Worm (Caenorhabditis elegans) whole organism, L1 larva: ENCODE data around the gene W06A11.1.

ENCODE experiments used
- F16B12.6 ChIP-seq: fragments of 150-350 bp; optimal IDR thresholded peaks from 2 replicates; lab custom pipeline; 2014; ENCODE audit warnings: missing biosample characterization, missing genetic modification characterization
- Y116A8C.19 ChIP-seq: sonication (generic microtip); optimal IDR thresholded peaks from 2 replicates; lab custom pipeline; 2016; ENCODE audit warnings: missing compliant biosample characterization, missing genetic modification characterization, borderline replicate concordance
- aly-2 ChIP-seq: fragments of 150-350 bp; optimal IDR thresholded peaks from 2 replicates; lab custom pipeline; 2014; ENCODE audit warnings: missing biosample characterization, missing genetic modification characterization
- dpl-1 ChIP-seq, 3 experiments: fragments of 150-350 bp in 2 of 3; sonication (generic microtip) in 1 of 3; optimal IDR thresholded peaks; 2 replicates each; lab custom pipeline; 2014 to 2017; ENCODE audit warnings: missing biosample characterization in 3 of 3, missing genetic modification characterization in 3 of 3, missing genetic modification reagents in 3 of 3
- efl-1 ChIP-seq, 4 experiments: fragments of 150-350 bp; optimal IDR thresholded peaks in 3 of 4; peaks in 1 of 4; 1 replicate in 1 of 4; 2 replicates in 3 of 4; lab custom pipeline; 2014; ENCODE audit warnings: missing biosample characterization in 2 of 4, missing genetic modification characterization in 2 of 4, missing genetic modification reagents in 2 of 4
- egl-27 ChIP-seq, 2 experiments: fragments of 150-350 bp in 1 of 2; sonication (generic microtip); optimal IDR thresholded peaks; 3 replicates each; lab custom pipeline; 2017 to 2018; ENCODE audit warnings: missing biosample characterization in 2 of 2, missing genetic modification characterization in 2 of 2, missing genetic modification reagents in 2 of 2
- ets-5 ChIP-seq: fragments of 200-800 bp; sonication (Bioruptor generic); IDR thresholded peaks from 2 replicates; pipeline ENCODE4 v1.3.6; 2022; ENCODE audit warnings: missing genetic modification characterization, missing compliant biosample characterization
- fkh-10 ChIP-seq: sonication (generic microtip); optimal IDR thresholded peaks from 2 replicates; lab custom pipeline; 2017; ENCODE audit warnings: missing biosample characterization, missing genetic modification reagents, missing genetic modification characterization
- fkh-8 ChIP-seq: sonication (generic microtip); optimal IDR thresholded peaks from 2 replicates; lab custom pipeline; 2016; ENCODE audit warnings: mild to moderate bottlenecking, missing genetic modification characterization, missing compliant biosample characterization
- grh-1 ChIP-seq: fragments of 200-800 bp; sonication (Bioruptor generic); IDR thresholded peaks from 2 replicates; pipeline ENCODE4 v1.3.6; 2022; ENCODE audit warnings: missing genetic modification reagents, missing genetic modification characterization, missing compliant biosample characterization
- hlh-17 ChIP-seq: fragments of 200-800 bp; sonication (Bioruptor generic); optimal IDR thresholded peaks from 2 replicates; lab custom pipeline; 2018; ENCODE audit warnings: missing genetic modification characterization, mild to moderate bottlenecking, missing compliant biosample characterization, moderate library complexity, borderline replicate concordance
- hpl-2 ChIP-seq: fragments of 150-350 bp; optimal IDR thresholded peaks from 2 replicates; lab custom pipeline; 2014; ENCODE audit warnings: missing biosample characterization, missing genetic modification reagents, missing genetic modification characterization
- irx-1 ChIP-seq: sonication (generic microtip); optimal IDR thresholded peaks from 2 replicates; lab custom pipeline; 2016; ENCODE audit warnings: missing genetic modification characterization, missing compliant biosample characterization
- isw-1 ChIP-seq: fragments of 200-800 bp; sonication (Bioruptor generic); IDR thresholded peaks from 2 replicates; pipeline ENCODE4 v1.3.6; 2022; ENCODE audit warnings: missing genetic modification characterization, missing compliant biosample characterization
- lin-14 ChIP-seq: fragments of 200-800 bp; sonication (Bioruptor generic); optimal IDR thresholded peaks from 2 replicates; lab custom pipeline; 2018; ENCODE audit warnings: mild to moderate bottlenecking, missing genetic modification characterization, moderate library complexity, missing compliant biosample characterization
- lin-15B ChIP-seq: fragments of 150-350 bp; sonication (generic microtip); optimal IDR thresholded peaks from 3 replicates; lab custom pipeline; 2014; ENCODE audit warnings: missing biosample characterization, missing genetic modification characterization
- lin-35 ChIP-seq, 2 experiments: fragments of 150-350 bp; optimal IDR thresholded peaks; 2 replicates each; lab custom pipeline; 2014; ENCODE audit warnings: missing biosample characterization in 2 of 2, missing genetic modification characterization in 2 of 2, missing genetic modification reagents in 2 of 2
- lir-3 ChIP-seq: sonication (generic microtip); optimal IDR thresholded peaks from 2 replicates; lab custom pipeline; 2016; ENCODE audit warnings: mild to moderate bottlenecking, missing genetic modification characterization, moderate library complexity, missing compliant biosample characterization; ENCODE audit not compliant: poor library complexity
- lsy-2 ChIP-seq, 2 experiments: fragments of 150-350 bp; optimal IDR thresholded peaks; 2 replicates each; lab custom pipeline; 2014; ENCODE audit warnings: missing biosample characterization in 2 of 2, missing genetic modification characterization in 2 of 2
- mab-9 ChIP-seq: fragments of 200-800 bp; sonication (Bioruptor generic); IDR thresholded peaks from 2 replicates; pipeline ENCODE4 v1.3.6; 2022; ENCODE audit warnings: missing genetic modification reagents, missing genetic modification characterization, missing compliant biosample characterization
- nhr-11 ChIP-seq: fragments of 150-350 bp; optimal IDR thresholded peaks from 2 replicates; lab custom pipeline; 2014; ENCODE audit warnings: missing biosample characterization, missing genetic modification characterization
- nhr-19 ChIP-seq: fragments of 200-800 bp; sonication (Bioruptor generic); conservative IDR thresholded peaks from 2 replicates; pipeline ENCODE4 v1.3.6; 2022; ENCODE audit warnings: missing genetic modification characterization, missing compliant biosample characterization
- nhr-20 ChIP-seq: sonication (generic microtip); optimal IDR thresholded peaks from 2 replicates; lab custom pipeline; 2016; ENCODE audit warnings: mild to moderate bottlenecking, missing genetic modification characterization, missing compliant biosample characterization
- nhr-47 ChIP-seq: sonication (generic microtip); optimal IDR thresholded peaks from 2 replicates; lab custom pipeline; 2016; ENCODE audit warnings: mild to moderate bottlenecking, missing genetic modification characterization, moderate library complexity, missing compliant biosample characterization
- nhr-71 ChIP-seq: sonication (generic microtip); optimal IDR thresholded peaks from 2 replicates; lab custom pipeline; 2016; ENCODE audit warnings: mild to moderate bottlenecking, missing genetic modification characterization, moderate library complexity, missing compliant biosample characterization
- nhr-77 ChIP-seq: fragments of 150-350 bp; optimal IDR thresholded peaks from 2 replicates; lab custom pipeline; 2014; ENCODE audit warnings: missing biosample characterization, missing genetic modification characterization
- nhr-90 ChIP-seq: sonication (generic microtip); optimal IDR thresholded peaks from 2 replicates; lab custom pipeline; 2016; ENCODE audit warnings: mild to moderate bottlenecking, missing genetic modification characterization, missing compliant biosample characterization; ENCODE audit not compliant: poor library complexity
- pqm-1 ChIP-seq: sonication (generic microtip); optimal IDR thresholded peaks from 3 replicates; lab custom pipeline; 2017; ENCODE audit warnings: missing biosample characterization, missing genetic modification characterization
- rnt-1 ChIP-seq: sonication (generic microtip); optimal IDR thresholded peaks from 2 replicates; lab custom pipeline; 2016; ENCODE audit warnings: mild to moderate bottlenecking, missing genetic modification characterization, moderate library complexity, missing compliant biosample characterization
- snu-23 ChIP-seq: sonication (generic microtip); optimal IDR thresholded peaks from 2 replicates; lab custom pipeline; 2016; ENCODE audit warnings: missing genetic modification characterization, missing compliant biosample characterization
- sptf-1 ChIP-seq: fragments of 150-350 bp; optimal IDR thresholded peaks from 2 replicates; lab custom pipeline; 2014; ENCODE audit warnings: missing biosample characterization, missing genetic modification characterization
- swsn-7 ChIP-seq: sonication (generic microtip); optimal IDR thresholded peaks from 2 replicates; lab custom pipeline; 2016; ENCODE audit warnings: missing genetic modification characterization, missing compliant biosample characterization
- tbx-2 ChIP-seq: sonication (generic microtip); optimal IDR thresholded peaks from 2 replicates; lab custom pipeline; 2016; ENCODE audit warnings: missing genetic modification characterization, missing compliant biosample characterization
- tlp-1 ChIP-seq: fragments of 150-350 bp; optimal IDR thresholded peaks from 2 replicates; lab custom pipeline; 2014; ENCODE audit warnings: missing biosample characterization, missing genetic modification characterization
- unc-86 ChIP-seq: sonication (generic microtip); optimal IDR thresholded peaks from 2 replicates; lab custom pipeline; 2016; ENCODE audit warnings: missing genetic modification characterization, missing compliant biosample characterization
- xbp-1 ChIP-seq: sonication (generic microtip); optimal IDR thresholded peaks from 2 replicates; lab custom pipeline; 2016; ENCODE audit warnings: missing genetic modification characterization, missing compliant biosample characterization
- ztf-4 ChIP-seq: fragments of 150-350 bp; optimal IDR thresholded peaks from 2 replicates; lab custom pipeline; 2014; ENCODE audit warnings: missing biosample characterization, missing genetic modification characterization

W06A11.1 gene

DNA sequence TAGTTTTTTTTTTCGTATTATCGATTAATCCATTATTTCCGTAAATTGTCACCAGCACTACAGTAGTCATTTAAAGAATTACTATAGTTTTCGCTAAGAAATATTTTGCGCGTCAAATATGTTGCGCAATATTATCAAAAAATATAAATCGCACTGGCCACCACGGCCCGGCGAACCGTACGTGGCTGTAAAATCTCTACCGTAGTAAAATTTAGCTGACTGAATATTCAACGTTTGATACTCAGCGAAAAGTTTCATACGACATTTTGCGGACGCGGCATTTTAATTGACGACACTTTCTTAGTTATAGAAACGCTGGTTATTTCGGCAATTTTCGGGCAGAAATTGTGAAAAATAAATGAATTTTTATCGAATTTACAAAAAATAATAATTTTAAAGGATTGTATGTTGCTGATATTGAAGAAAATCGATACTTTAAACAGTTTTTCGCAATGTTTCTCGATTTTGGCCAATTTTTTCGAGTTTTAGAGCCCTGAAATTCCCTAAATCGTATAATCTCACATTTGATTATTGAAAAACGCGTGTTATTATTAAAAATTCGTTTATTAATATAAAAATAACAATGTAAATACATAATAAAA is 19.4 kb upstream of the W06A11.1 start (continued):
- peak; percentile 96 for TF ChIP-seq mab-9 (GFP tag; lab: Robert Waterston, UW)
- 0 out of 2 replicates have a peak, but pooled peaks have one; percentile 57 for TF ChIP-seq ets-5 (GFP tag; lab: Robert Waterston, UW)
- TF ChIP-seq lsy-2 (tag; optimal IDR thresholded peaks at IDR 0.05; lab: Kevin White, UChicago): peak; percentile 48 to 69
- peak; percentile 52 for TF ChIP-seq irx-1 (tag; lab: Kevin White, UChicago)
- TF ChIP-seq swsn-7 (tag; lab: Kevin White, UChicago): peak; percentile 52
- TF ChIP-seq nhr-19 (GFP tag; lab: Robert Waterston, UW): peak; percentile 99
- TF ChIP-seq grh-1 (GFP tag; lab: Robert Waterston, UW): peak; percentile 99
- peak; percentile 97 for TF ChIP-seq isw-1 (GFP tag; lab: Robert Waterston, UW)
- TF ChIP-seq nhr-20: peak; percentile 74
- peak; percentile 64 for TF ChIP-seq tbx-2 (tag; lab: Kevin White, UChicago)
- peak; percentile 32 for TF ChIP-seq fkh-8
- TF ChIP-seq dpl-1 (GFP tag; optimal IDR thresholded peaks at IDR 0.05; lab: Kevin White, UChicago): peak; percentile 14 to 31 (median 24)

DNA sequence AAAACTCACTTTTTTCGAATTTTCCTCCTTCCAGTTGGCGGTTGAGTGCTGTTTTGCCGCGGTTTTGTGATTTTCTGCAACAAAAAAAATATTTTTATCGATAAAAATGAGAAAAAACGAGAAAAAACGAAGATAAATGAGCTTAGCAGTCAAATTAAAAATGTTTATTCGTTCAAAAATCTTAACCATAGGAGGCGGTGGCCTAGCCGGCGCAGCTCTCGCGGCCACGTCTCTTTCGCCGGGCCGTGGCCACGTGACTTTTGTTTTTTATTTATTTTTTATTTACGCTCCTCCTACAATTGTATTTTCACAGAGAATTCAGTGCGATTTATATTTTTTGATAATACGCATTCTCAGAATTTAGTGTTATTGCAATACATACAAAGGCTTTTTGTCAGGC is 17.7 kb upstream of the W06A11.1 start:
- TF ChIP-seq snu-23 (GFP tag; lab: Kevin White, UChicago) (peak; percentile 21), dpl-1 (GFP tag; optimal IDR thresholded peaks at IDR 0.05; lab: Kevin White, UChicago) (peak in 1 of 3 experiments; percentile 22), lsy-2 (tag; optimal IDR thresholded peaks at IDR 0.05; lab: Kevin White, UChicago) (peak; percentile 45 to 73), grh-1 (GFP tag; lab: Robert Waterston, UW) (peak; percentile 57), nhr-19 (GFP tag; lab: Robert Waterston, UW) (peak; percentile 81), xbp-1 (tag; lab: Kevin White, UChicago) (peak; percentile 2), efl-1 (optimal IDR thresholded peaks at IDR 0.05; lab: Kevin White, UChicago) (peak; percentile 40 to 42), efl-1 (GFP tag; optimal IDR thresholded peaks at IDR 0.05 in 1 of 2; lab: Kevin White, UChicago) (peak; percentile 19 to 36), nhr-47 (peak; percentile 46), nhr-71 (tag; lab: Kevin White, UChicago) (peak; percentile 59), isw-1 (GFP tag; lab: Robert Waterston, UW) (peak; percentile 49; the same call in 1 of the 2 replicates), rnt-1 (tag; lab: Kevin White, UChicago) (peak; percentile 18), tbx-2 (tag; lab: Kevin White, UChicago) (peak; percentile 23), lin-35 (GFP tag; optimal IDR thresholded peaks at IDR 0.05; lab: Kevin White, UChicago) (peak in 1 of 2 experiments; percentile 45), nhr-20 (peak; percentile 51), lin-14 (GFP tag; lab: Kevin White, UChicago) (peak; percentile 49), nhr-90 (tag; lab: Kevin White, UChicago) (peak; percentile 10), F16B12.6 (tag; lab: Kevin White, UChicago) (peak; percentile 9)
- TF ChIP-seq, all 84 proteins: peak for 17; not testable (repeated sequence) for 67

DNA sequence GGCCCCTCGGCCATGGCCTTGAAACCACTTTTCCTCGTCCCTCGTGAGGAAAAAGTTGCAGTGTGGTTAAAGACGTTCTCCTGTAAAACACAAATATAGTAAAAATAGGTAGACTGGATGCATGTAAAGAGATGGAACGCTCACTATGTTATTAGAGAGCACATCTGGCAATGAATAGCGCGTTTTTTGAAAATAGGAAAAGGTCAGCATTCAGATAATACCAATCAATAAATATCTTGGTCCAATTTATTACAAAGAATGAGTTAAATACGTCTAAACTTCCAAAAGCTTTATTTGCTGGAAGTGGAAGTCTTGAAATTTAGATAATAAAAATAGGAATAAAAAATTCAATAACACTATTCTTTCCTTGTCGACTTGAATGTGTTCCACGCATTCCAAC is 4.9 kb upstream of the W06A11.1 start, which contains the start of gene gadr-4:
Gene gadr-4, minus strand, starts transcription at position 101 of the 400 bp plus-strand sequence.
- TF ChIP-seq hpl-2 (GFP tag; lab: Kevin White, UChicago) (no peak), pqm-1 (tag; lab: Kevin White, UChicago) (no peak), nhr-20 (no peak), lin-14 (GFP tag; lab: Kevin White, UChicago) (no peak), Y116A8C.19 (tag; lab: Kevin White, UChicago) (no peak), hlh-17 (GFP tag; lab: Kevin White, UChicago) (no peak), unc-86 (no peak), lir-3 (no peak), ztf-4 (no peak), aly-2 (no peak), nhr-11 (tag; lab: Kevin White, UChicago) (no peak), fkh-10 (GFP tag; lab: Kevin White, UChicago) (no peak), ets-5 (GFP tag; lab: Robert Waterston, UW) (no peak), nhr-19 (GFP tag; lab: Robert Waterston, UW) (no peak), nhr-77 (tag; lab: Kevin White, UChicago) (no peak), sptf-1 (no peak), tlp-1 (tag; lab: Kevin White, UChicago) (no peak), lin-15B (no peak), egl-27 (tag; optimal IDR thresholded peaks at IDR 0.05; lab: Kevin White, UChicago) (no peak)
